Fruit fly (Drosophila melanogaster): ENCODE measurements around the gene CG3434.

Gene CG3434

DNA sequence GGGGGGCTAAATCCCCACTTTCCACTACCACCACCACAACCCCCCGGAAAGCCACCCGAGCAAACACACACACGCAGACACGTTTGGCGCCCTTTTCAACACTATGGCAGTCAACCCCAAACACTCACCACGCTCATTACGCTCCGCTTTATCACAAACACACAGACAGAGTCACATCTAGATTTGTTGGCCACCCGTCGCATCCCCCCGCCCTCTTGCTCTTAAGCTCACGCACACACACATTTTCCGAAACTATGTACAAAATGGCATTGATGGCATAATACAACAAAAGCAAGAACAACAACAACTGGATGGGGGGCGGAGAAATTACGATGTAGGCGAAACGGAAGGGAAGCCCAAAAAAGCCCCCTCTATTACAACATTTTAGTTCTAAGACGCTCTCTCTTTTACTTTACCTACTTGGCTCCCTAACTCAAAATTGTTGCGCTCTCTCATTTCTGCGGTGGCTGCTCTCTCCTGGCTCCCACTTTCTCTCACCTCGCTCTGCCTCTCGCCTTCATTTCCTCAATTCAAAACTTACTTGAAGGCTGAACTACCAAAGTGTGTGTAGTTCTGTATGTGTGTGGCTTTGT lies 5.1 kb upstream of the CG3434 start:
- TF ChIP-seq tj (GFP tag; optimal IDR thresholded peaks at IDR 0.05) (no peak), pad (GFP tag; optimal IDR thresholded peaks at IDR 0.05) (peak; percentile 8), CG12768 (GFP tag; optimal IDR thresholded peaks at IDR 0.05) (peak; percentile 40), cic (GFP tag; optimal IDR thresholded peaks at IDR 0.05) (peak; percentile 12)

DNA sequence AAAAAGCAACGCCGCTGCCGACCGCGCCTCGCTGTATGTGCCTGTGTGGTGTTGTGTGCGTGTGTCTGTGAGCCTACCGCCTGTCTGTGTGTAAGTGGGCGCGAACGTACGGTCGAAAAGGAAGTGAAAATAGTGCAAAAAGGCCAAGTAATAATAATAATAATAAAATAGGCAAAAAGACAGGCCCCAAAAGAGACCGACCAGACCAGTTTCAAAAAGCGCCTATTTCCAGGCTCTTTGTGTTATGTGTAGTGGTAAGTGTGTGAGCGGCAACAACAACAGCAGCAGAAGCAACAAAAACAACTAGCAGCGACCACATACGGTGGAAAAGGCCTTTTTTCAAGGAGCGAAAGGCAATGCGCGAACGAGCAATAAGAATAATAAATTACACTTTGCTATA lies 2.2 kb upstream of the CG3434 start:
- TF ChIP-seq Mnt (GFP tag; optimal IDR thresholded peaks at IDR 0.05) = no peak
- no peak for TF ChIP-seq tj (GFP tag; optimal IDR thresholded peaks at IDR 0.05)
- no peak for TF ChIP-seq cnc (optimal IDR thresholded peaks at IDR 0.05)
- no peak for TF ChIP-seq Crg-1 (GFP tag; optimal IDR thresholded peaks at IDR 0.05)
- no peak for TF ChIP-seq pad (GFP tag; optimal IDR thresholded peaks at IDR 0.05)
- no peak for TF ChIP-seq cic (GFP tag; optimal IDR thresholded peaks at IDR 0.05)
- TF ChIP-seq bab1 (GFP tag; optimal IDR thresholded peaks at IDR 0.05) = no peak
- no peak for TF ChIP-seq CG14711 (tag; optimal IDR thresholded peaks at IDR 0.05)
- no peak for TF ChIP-seq CG33017 (tag; optimal IDR thresholded peaks at IDR 0.05)

DNA sequence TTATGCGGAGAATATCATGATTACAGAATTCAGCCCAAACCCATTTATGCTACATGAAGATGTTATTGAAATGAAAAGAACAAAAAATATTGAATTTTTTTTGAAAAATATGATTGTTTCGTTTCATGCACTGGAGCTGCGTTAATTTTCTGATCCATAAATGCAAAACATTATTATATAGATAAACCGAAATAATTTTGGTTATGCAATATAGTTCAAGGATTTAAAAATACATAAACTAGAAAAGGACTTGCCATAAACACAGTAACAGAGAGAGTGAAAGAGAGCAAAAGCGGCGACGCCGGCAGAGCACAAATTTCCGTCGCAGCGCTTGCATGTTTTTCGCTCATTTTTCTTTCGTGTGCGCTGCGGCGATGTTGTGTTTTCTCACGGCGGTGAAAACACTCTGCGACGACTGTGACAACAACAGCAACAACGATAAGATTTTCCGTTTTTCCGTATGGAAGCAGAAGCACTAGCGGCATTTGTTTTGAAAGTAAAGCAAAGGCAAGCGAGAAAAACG lies 1.7 kb upstream of the CG3434 start:
- TF ChIP-seq CG14711 (tag; optimal IDR thresholded peaks at IDR 0.05) = peak; percentile 82
- TF ChIP-seq cnc (optimal IDR thresholded peaks at IDR 0.05) = no peak
- TF ChIP-seq CG11617 (GFP tag; optimal IDR thresholded peaks at IDR 0.05) = peak; percentile 90
- TF ChIP-seq CG7101 (tag; optimal IDR thresholded peaks at IDR 0.05) = peak; percentile 91
- peak; percentile 92 for TF ChIP-seq CG7045 (GFP tag; optimal IDR thresholded peaks at IDR 0.05)
- TF ChIP-seq CG1620 (GFP tag; optimal IDR thresholded peaks at IDR 0.05) = peak; percentile 14
- peak; percentile 47 for TF ChIP-seq tj (GFP tag; optimal IDR thresholded peaks at IDR 0.05)
- peak; percentile 79 for TF ChIP-seq CG5204 (GFP tag; optimal IDR thresholded peaks at IDR 0.05)
- TF ChIP-seq ovo (GFP tag; optimal IDR thresholded peaks at IDR 0.05) = no peak
- peak; percentile 94 for TF ChIP-seq CG33017 (tag; optimal IDR thresholded peaks at IDR 0.05)
- TF ChIP-seq toe (GFP tag; optimal IDR thresholded peaks at IDR 0.05) = peak; percentile 70
- TF ChIP-seq cic (GFP tag; optimal IDR thresholded peaks at IDR 0.05) = peak; percentile 52
- peak; percentile 10 for TF ChIP-seq Crg-1 (GFP tag; optimal IDR thresholded peaks at IDR 0.05)
- TF ChIP-seq Clk (GFP tag; optimal IDR thresholded peaks at IDR 0.05) = peak; percentile 32
- peak; percentile 54 for TF ChIP-seq Mnt (GFP tag; optimal IDR thresholded peaks at IDR 0.05)
- TF ChIP-seq pad (GFP tag; optimal IDR thresholded peaks at IDR 0.05) = peak; percentile 56
- TF ChIP-seq kay (GFP tag; ENCODE audit: borderline replicate concordance) = peak; percentile 81
- peak; percentile 90 for TF ChIP-seq CG12768 (GFP tag; optimal IDR thresholded peaks at IDR 0.05)
- peak; percentile 72 for TF ChIP-seq Hr96 (GFP tag; optimal IDR thresholded peaks at IDR 0.05)
- peak; percentile 89 for TF ChIP-seq bab1 (GFP tag; optimal IDR thresholded peaks at IDR 0.05)

- TF ChIP-seq Crg-1 (GFP tag; optimal IDR thresholded peaks at IDR 0.05) (no peak), CG14711 (tag; optimal IDR thresholded peaks at IDR 0.05) (peak; percentile 78), cnc (optimal IDR thresholded peaks at IDR 0.05) (no peak)
Measured at dm6 chr3L:9461670-9462246, 1.2 kb upstream of the CG3434 start.

DNA sequence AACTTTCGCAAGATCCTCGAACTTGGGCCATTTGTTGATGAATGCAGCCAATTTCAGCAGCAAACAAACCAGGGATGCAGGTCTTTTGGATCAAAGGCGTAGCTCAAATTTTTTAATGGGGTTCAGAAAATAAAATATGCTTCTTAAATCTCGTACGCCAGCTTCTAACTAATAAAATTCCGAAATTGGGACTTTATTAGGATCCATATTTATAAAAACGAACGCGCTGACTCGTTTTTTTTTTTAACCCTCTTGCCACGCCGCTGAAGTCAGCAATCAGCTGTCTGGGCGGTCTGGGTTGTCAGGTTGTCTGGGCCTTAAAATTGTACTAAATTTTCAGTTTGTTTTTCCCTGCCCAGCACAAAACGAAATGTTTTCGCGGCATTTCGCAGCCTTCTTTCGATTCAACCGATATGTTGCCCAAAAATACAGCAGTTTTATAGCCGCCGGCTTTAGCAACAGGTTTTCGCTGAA lies 2.9 kb downstream of the CG3434 start, which contains the start of gene CG3437:
TSS of gene CG3437 (minus strand) at position 51 of the 474 bp plus-strand sequence.
- TF ChIP-seq ovo (GFP tag; optimal IDR thresholded peaks at IDR 0.05) (peak; percentile 97), kay (GFP tag; ENCODE audit: borderline replicate concordance) (no peak), cic (GFP tag; optimal IDR thresholded peaks at IDR 0.05) (peak; percentile 92), CG11617 (GFP tag; optimal IDR thresholded peaks at IDR 0.05) (peak; percentile 99), CG14711 (tag; optimal IDR thresholded peaks at IDR 0.05) (peak; percentile 99), Clk (GFP tag; optimal IDR thresholded peaks at IDR 0.05) (peak; percentile 99), toe (GFP tag; optimal IDR thresholded peaks at IDR 0.05) (peak; percentile 99), Crg-1 (GFP tag; optimal IDR thresholded peaks at IDR 0.05) (peak; percentile 99), CG33017 (tag; optimal IDR thresholded peaks at IDR 0.05) (peak; percentile 98), CG1620 (GFP tag; optimal IDR thresholded peaks at IDR 0.05) (peak; percentile 99), pad (GFP tag; optimal IDR thresholded peaks at IDR 0.05) (peak; percentile 95), CG7101 (tag; optimal IDR thresholded peaks at IDR 0.05) (peak; percentile 99), CG12768 (GFP tag; optimal IDR thresholded peaks at IDR 0.05) (peak; percentile 100), CG7045 (GFP tag; optimal IDR thresholded peaks at IDR 0.05) (peak; percentile 99), bab1 (GFP tag; optimal IDR thresholded peaks at IDR 0.05) (peak; percentile 99), tj (GFP tag; optimal IDR thresholded peaks at IDR 0.05) (peak; percentile 93), cnc (optimal IDR thresholded peaks at IDR 0.05) (no peak), Mnt (GFP tag; optimal IDR thresholded peaks at IDR 0.05) (peak; percentile 97), CG5204 (GFP tag; optimal IDR thresholded peaks at IDR 0.05) (peak; percentile 99), Hr96 (GFP tag; optimal IDR thresholded peaks at IDR 0.05) (peak; percentile 99)

DNA sequence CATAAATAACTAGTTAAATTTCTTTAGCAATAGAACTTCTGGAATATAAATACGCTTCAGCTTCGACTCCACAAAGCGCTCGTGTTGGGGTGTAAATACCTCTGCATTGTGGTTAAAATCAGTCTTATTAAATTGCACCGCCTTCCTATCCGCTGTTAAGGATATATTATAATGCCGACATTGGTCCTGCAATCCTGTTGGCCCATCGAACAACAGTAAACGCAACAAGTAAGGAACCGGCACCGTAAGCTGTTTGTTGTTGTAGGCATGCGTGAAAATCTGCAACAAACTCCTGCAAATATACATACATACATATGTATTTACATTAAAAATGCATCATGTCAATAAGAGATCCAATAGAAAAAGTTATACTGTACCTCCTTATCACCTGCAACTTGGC lies 4.2 kb downstream of the CG3434 start:
- TF ChIP-seq Clk (GFP tag; optimal IDR thresholded peaks at IDR 0.05) (no peak), kay (GFP tag; ENCODE audit: borderline replicate concordance) (no peak), CG7045 (GFP tag; optimal IDR thresholded peaks at IDR 0.05) (no peak), CG1620 (GFP tag; optimal IDR thresholded peaks at IDR 0.05) (no peak), toe (GFP tag; optimal IDR thresholded peaks at IDR 0.05) (no peak), Hr96 (GFP tag; optimal IDR thresholded peaks at IDR 0.05) (no peak), CG7101 (tag; optimal IDR thresholded peaks at IDR 0.05) (no peak), cnc (optimal IDR thresholded peaks at IDR 0.05) (no peak), CG33017 (tag; optimal IDR thresholded peaks at IDR 0.05) (no peak), ovo (GFP tag; optimal IDR thresholded peaks at IDR 0.05) (no peak), tj (GFP tag; optimal IDR thresholded peaks at IDR 0.05) (no peak), Mnt (GFP tag; optimal IDR thresholded peaks at IDR 0.05) (no peak), cic (GFP tag; optimal IDR thresholded peaks at IDR 0.05) (no peak), CG14711 (tag; optimal IDR thresholded peaks at IDR 0.05) (no peak), Crg-1 (GFP tag; optimal IDR thresholded peaks at IDR 0.05) (no peak), CG12768 (GFP tag; optimal IDR thresholded peaks at IDR 0.05) (no peak)

All from whole organism, adult.